Fruit fly (Drosophila melanogaster) whole organism, wandering third instar larva: ENCODE measurements around the gene Txl.

ENCODE experiments used
- CG32264 ChIP-seq: fragments of 200-800 bp; sonication (Bioruptor generic); optimal IDR thresholded peaks from 2 replicates; lab custom pipeline; 2016; ENCODE audit warnings: missing biosample characterization, missing genetic modification characterization
- pan ChIP-seq: fragments of >200 bp; optimal IDR thresholded peaks from 2 replicates; lab custom pipeline; 2017

- TF ChIP-seq pan (lab: Kevin White, UChicago): no peak
- no peak for TF ChIP-seq CG32264 (GFP tag; lab: Kevin White, UChicago)
Measured at dm6 chr3L:5731639-5732038, 34.0 kb upstream of the Txl start.
